Worm (Caenorhabditis elegans) whole organism, L3 larva: ENCODE data around the gene zmp-1.
A peak's percentile ranks its signal among the peaks of the same experiment; 100 is the strongest.

Source experiments
- R02D3.7 ChIP-seq: fragments of 150-350 bp; optimal IDR thresholded peaks from 2 replicates; lab custom pipeline; 2014; ENCODE audit warnings: missing biosample characterization, missing genetic modification characterization
- ZK546.5 ChIP-seq: sonication (generic microtip); optimal IDR thresholded peaks from 2 replicates; lab custom pipeline; 2017; ENCODE audit warnings: missing biosample characterization, missing genetic modification characterization
- aly-2 ChIP-seq: fragments of 150-350 bp; optimal IDR thresholded peaks from 2 replicates; lab custom pipeline; 2014; ENCODE audit warnings: missing biosample characterization, missing genetic modification characterization
- ama-1 ChIP-seq: fragments of 150-350 bp; optimal IDR thresholded peaks from 2 replicates; lab custom pipeline; 2018
- ceh-16 ChIP-seq: sonication (generic microtip); optimal IDR thresholded peaks from 2 replicates; lab custom pipeline; 2017; ENCODE audit warnings: missing biosample characterization, missing genetic modification characterization
- ceh-28 ChIP-seq: fragments of 150-350 bp; optimal IDR thresholded peaks from 2 replicates; lab custom pipeline; 2014; ENCODE audit warnings: missing biosample characterization, missing genetic modification reagents, missing genetic modification characterization
- ceh-82 ChIP-seq: fragments of 150-350 bp; optimal IDR thresholded peaks from 2 replicates; lab custom pipeline; 2014; ENCODE audit warnings: missing biosample characterization, missing genetic modification characterization
- ceh-9 ChIP-seq: sonication (generic microtip); optimal IDR thresholded peaks from 2 replicates; lab custom pipeline; 2018; ENCODE audit warnings: missing biosample characterization, missing genetic modification characterization
- daf-12 ChIP-seq: fragments of 150-350 bp; optimal IDR thresholded peaks from 2 replicates; lab custom pipeline; 2014; ENCODE audit warnings: missing biosample characterization, missing genetic modification reagents, missing genetic modification characterization
- egl-27 ChIP-seq: sonication (generic microtip); optimal IDR thresholded peaks from 4 replicates; lab custom pipeline; 2017; ENCODE audit warnings: missing biosample characterization, missing genetic modification reagents, missing genetic modification characterization
- egl-5 ChIP-seq: fragments of 150-350 bp; optimal IDR thresholded peaks from 2 replicates; lab custom pipeline; 2017; ENCODE audit warnings: missing biosample characterization, missing genetic modification reagents, missing genetic modification characterization, inconsistent platforms
- elt-1 ChIP-seq: fragments of 150-350 bp; optimal IDR thresholded peaks from 2 replicates; lab custom pipeline; 2014; ENCODE audit warnings: missing biosample characterization, missing genetic modification characterization
- elt-2 ChIP-seq: sonication (generic microtip); optimal IDR thresholded peaks from 2 replicates; lab custom pipeline; 2016; ENCODE audit warnings: missing genetic modification reagents, mild to moderate bottlenecking, missing genetic modification characterization, missing compliant biosample characterization
- elt-3 ChIP-seq, 3 experiments: fragments of 150-350 bp in 1 of 3; sonication (generic microtip) in 2 of 3; optimal IDR thresholded peaks; 2 replicates in 2 of 3; 4 replicates in 1 of 3; lab custom pipeline; 2014 to 2017; ENCODE audit warnings: missing biosample characterization in 3 of 3, missing genetic modification characterization in 3 of 3
- eor-1 ChIP-seq, 2 experiments: fragments of 150-350 bp; optimal IDR thresholded peaks; 2 replicates each; lab custom pipeline; 2014 to 2018; ENCODE audit warnings: missing biosample characterization in 2 of 2, missing genetic modification characterization in 2 of 2
- fkh-10 ChIP-seq: sonication (generic microtip); optimal IDR thresholded peaks from 2 replicates; lab custom pipeline; 2017; ENCODE audit warnings: missing biosample characterization, missing genetic modification reagents, missing genetic modification characterization
- fkh-2 ChIP-seq: fragments of 150-350 bp; optimal IDR thresholded peaks from 2 replicates; lab custom pipeline; 2014; ENCODE audit warnings: missing biosample characterization, missing genetic modification reagents, missing genetic modification characterization
- fos-1 ChIP-seq: fragments of 150-350 bp; optimal IDR thresholded peaks from 2 replicates; lab custom pipeline; 2014; ENCODE audit warnings: missing biosample characterization, missing genetic modification characterization
- hmg-11 ChIP-seq: sonication (generic microtip); optimal IDR thresholded peaks from 2 replicates; lab custom pipeline; 2016; ENCODE audit warnings: missing genetic modification characterization, missing compliant biosample characterization
- jun-1 ChIP-seq: fragments of 150-350 bp; optimal IDR thresholded peaks from 2 replicates; lab custom pipeline; 2014; ENCODE audit warnings: missing biosample characterization, missing genetic modification reagents, missing genetic modification characterization
- lin-15B ChIP-seq: fragments of 150-350 bp; optimal IDR thresholded peaks from 2 replicates; lab custom pipeline; 2014; ENCODE audit warnings: missing biosample characterization, missing genetic modification characterization
- lin-39 ChIP-seq: fragments of 150-350 bp; optimal IDR thresholded peaks from 2 replicates; lab custom pipeline; 2018; ENCODE audit warnings: missing biosample characterization, missing genetic modification reagents, missing genetic modification characterization
- lsy-12 ChIP-seq: sonication (generic microtip); optimal IDR thresholded peaks from 2 replicates; lab custom pipeline; 2016; ENCODE audit warnings: mild to moderate bottlenecking, missing genetic modification characterization, missing compliant biosample characterization
- mdl-1 ChIP-seq: fragments of 150-350 bp; optimal IDR thresholded peaks from 2 replicates; lab custom pipeline; 2014; ENCODE audit warnings: missing biosample characterization, missing genetic modification characterization
- mml-1 ChIP-seq: fragments of 150-350 bp; sonication (generic microtip); optimal IDR thresholded peaks from 3 replicates; lab custom pipeline; 2014; ENCODE audit warnings: missing biosample characterization, missing genetic modification characterization
- nfya-1 ChIP-seq: sonication (generic microtip); optimal IDR thresholded peaks from 2 replicates; lab custom pipeline; 2017; ENCODE audit warnings: missing genetic modification characterization, mild to moderate bottlenecking, missing compliant biosample characterization, antibody characterized with exemption, moderate library complexity; ENCODE audit not compliant: insufficient read depth
- nhr-11 ChIP-seq: fragments of 150-350 bp; optimal IDR thresholded peaks from 2 replicates; lab custom pipeline; 2014; ENCODE audit warnings: missing biosample characterization, missing genetic modification characterization
- nhr-12 ChIP-seq: fragments of 150-350 bp; optimal IDR thresholded peaks from 2 replicates; lab custom pipeline; 2014; ENCODE audit warnings: missing biosample characterization, missing genetic modification characterization
- nhr-23 ChIP-seq: fragments of 150-350 bp; optimal IDR thresholded peaks from 2 replicates; lab custom pipeline; 2014; ENCODE audit warnings: missing biosample characterization, missing genetic modification reagents, missing genetic modification characterization
- nhr-237 ChIP-seq: fragments of 150-350 bp; optimal IDR thresholded peaks from 2 replicates; lab custom pipeline; 2014; ENCODE audit warnings: missing biosample characterization, missing genetic modification characterization
- nhr-25 ChIP-seq: sonication (generic microtip); optimal IDR thresholded peaks from 2 replicates; lab custom pipeline; 2017; ENCODE audit warnings: missing biosample characterization, missing genetic modification characterization
- nhr-28 ChIP-seq: fragments of 150-350 bp; optimal IDR thresholded peaks from 2 replicates; lab custom pipeline; 2014; ENCODE audit warnings: missing biosample characterization, missing genetic modification characterization
- nhr-43 ChIP-seq: sonication (generic microtip); optimal IDR thresholded peaks from 2 replicates; lab custom pipeline; 2016; ENCODE audit warnings: mild to moderate bottlenecking, missing genetic modification characterization, missing compliant biosample characterization; ENCODE audit not compliant: poor library complexity, severe bottlenecking
- nhr-67 ChIP-seq: fragments of 150-350 bp; optimal IDR thresholded peaks from 2 replicates; lab custom pipeline; 2014; ENCODE audit warnings: missing biosample characterization, missing genetic modification characterization
- nhr-76 ChIP-seq: fragments of 150-350 bp; sonication (generic microtip); optimal IDR thresholded peaks from 5 replicates; lab custom pipeline; 2014; ENCODE audit warnings: missing biosample characterization, missing genetic modification characterization
- nhr-77 ChIP-seq: fragments of 150-350 bp; optimal IDR thresholded peaks from 2 replicates; lab custom pipeline; 2014; ENCODE audit warnings: missing biosample characterization, missing genetic modification characterization
- pha-4 ChIP-seq: fragments of 150-350 bp; optimal IDR thresholded peaks from 2 replicates; lab custom pipeline; 2014; ENCODE audit warnings: missing biosample characterization, missing genetic modification reagents, missing genetic modification characterization
- pqm-1 ChIP-seq: fragments of 150-350 bp; optimal IDR thresholded peaks from 2 replicates; lab custom pipeline; 2017; ENCODE audit warnings: missing biosample characterization, missing genetic modification characterization, inconsistent platforms
- sea-2 ChIP-seq: fragments of 150-350 bp; sonication (generic microtip); optimal IDR thresholded peaks from 4 replicates; lab custom pipeline; 2014; ENCODE audit warnings: missing biosample characterization, missing genetic modification reagents, missing genetic modification characterization
- skn-1 ChIP-seq: fragments of 150-350 bp; optimal IDR thresholded peaks from 2 replicates; lab custom pipeline; 2014; ENCODE audit warnings: missing biosample characterization, missing genetic modification characterization
- snpc-4 ChIP-seq: fragments of 150-350 bp; optimal IDR thresholded peaks from 2 replicates; lab custom pipeline; 2014; ENCODE audit warnings: missing biosample characterization, missing genetic modification characterization
- tbx-2 ChIP-seq: sonication (generic microtip); optimal IDR thresholded peaks from 2 replicates; lab custom pipeline; 2016; ENCODE audit warnings: mild to moderate bottlenecking, missing genetic modification characterization, missing compliant biosample characterization
- unc-39 ChIP-seq: sonication (generic microtip); optimal IDR thresholded peaks from 4 replicates; lab custom pipeline; 2017; ENCODE audit warnings: missing biosample characterization, missing genetic modification characterization
- unc-62 ChIP-seq: fragments of 150-350 bp; sonication (generic microtip); optimal IDR thresholded peaks from 4 replicates; lab custom pipeline; 2014; ENCODE audit warnings: missing biosample characterization, missing genetic modification reagents, missing genetic modification characterization
- zag-1 ChIP-seq: fragments of 150-350 bp; optimal IDR thresholded peaks from 2 replicates; lab custom pipeline; 2014; ENCODE audit warnings: missing biosample characterization, missing genetic modification characterization
- ztf-4 ChIP-seq: fragments of 150-350 bp; optimal IDR thresholded peaks from 2 replicates; lab custom pipeline; 2014; ENCODE audit warnings: missing biosample characterization, missing genetic modification characterization

The zmp-1 gene

DNA sequence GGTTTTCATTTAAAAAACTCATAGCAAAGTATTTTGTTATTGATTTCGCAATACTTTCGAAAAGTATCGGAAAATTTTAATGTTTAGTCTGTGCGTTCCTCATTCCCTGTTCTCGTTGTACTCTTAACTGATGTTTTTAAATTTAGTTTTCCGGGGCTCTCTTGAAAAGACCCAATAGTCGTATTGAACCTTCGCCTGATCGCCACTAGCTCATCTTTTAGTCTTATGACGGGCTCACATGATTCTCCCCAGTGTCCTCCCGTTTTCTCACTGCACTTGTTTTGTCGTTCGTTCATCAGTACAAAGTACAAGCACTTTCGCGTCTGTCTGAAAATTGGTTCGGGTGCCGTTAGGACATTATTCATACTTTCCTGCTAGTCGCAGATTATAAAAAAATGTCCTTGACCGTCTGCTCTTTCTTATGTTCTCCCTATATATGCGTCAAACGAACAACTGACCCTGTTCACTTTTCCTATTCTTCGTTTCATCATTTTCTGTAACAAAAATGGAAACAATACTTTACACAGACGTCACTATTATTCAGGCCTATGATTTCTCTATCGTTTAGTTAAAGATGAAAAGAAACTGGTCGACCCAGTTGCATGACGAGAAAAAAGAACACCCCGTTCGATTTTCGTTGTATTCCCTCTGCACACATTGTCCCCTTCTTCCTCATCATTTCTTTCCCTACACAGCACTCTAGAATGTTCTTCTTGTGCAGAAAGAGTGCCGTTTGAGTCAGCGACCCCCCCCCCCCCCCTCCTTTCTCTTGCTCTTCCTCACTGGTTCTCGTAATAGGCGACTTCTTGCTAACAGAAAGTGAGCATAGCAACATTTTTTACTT is 6.9 kb upstream of the zmp-1 start, which contains the start of gene ubq-1 (continued):
- TF ChIP-seq elt-2 (tag; lab: Kevin White, UChicago) (peak; percentile 15), daf-12 (no peak), nhr-43 (tag; lab: Kevin White, UChicago) (no peak), ceh-16 (no peak)

DNA sequence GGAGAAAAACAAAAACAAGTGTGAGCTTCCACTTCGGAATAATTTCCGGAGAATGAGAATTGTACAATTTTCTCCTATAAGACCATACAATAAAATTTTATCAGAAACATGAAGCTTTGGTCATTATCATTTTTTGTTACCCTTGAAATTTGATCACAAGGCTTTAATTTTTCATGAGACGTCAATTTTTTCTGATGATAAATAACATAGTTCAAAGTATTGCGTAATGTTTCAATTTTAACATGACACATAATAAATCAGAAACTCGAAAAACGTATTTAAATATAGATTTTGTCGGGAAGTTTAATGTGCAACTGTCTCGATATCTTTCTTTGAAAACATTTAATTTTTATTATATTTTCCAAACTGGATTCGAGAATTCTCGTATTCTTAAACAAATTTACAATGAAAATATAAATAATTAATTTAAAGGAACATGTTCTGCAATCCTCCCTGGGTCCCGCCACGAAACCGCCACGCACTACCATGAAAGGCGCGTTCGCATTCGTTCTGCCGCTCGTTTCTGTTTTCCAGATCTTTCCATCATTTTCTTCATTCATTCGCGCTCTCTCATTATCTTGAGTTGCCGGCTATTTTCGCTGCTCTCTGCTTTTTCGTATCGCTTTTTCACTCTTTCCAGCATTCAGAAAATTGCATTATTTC is 6.2 kb upstream of the zmp-1 start:
- TF ChIP-seq lsy-12 (tag; lab: Kevin White, UChicago) (no peak), nhr-237 (tag; lab: Kevin White, UChicago) (no peak), nhr-12 (no peak), elt-2 (tag; lab: Kevin White, UChicago) (peak; percentile 69), pha-4 (tag; lab: Kevin White, UChicago) (peak; percentile 57), lin-39 (tag; lab: Kevin White, UChicago) (peak; percentile 13), pqm-1 (tag; lab: Kevin White, UChicago) (peak; percentile 61)

DNA sequence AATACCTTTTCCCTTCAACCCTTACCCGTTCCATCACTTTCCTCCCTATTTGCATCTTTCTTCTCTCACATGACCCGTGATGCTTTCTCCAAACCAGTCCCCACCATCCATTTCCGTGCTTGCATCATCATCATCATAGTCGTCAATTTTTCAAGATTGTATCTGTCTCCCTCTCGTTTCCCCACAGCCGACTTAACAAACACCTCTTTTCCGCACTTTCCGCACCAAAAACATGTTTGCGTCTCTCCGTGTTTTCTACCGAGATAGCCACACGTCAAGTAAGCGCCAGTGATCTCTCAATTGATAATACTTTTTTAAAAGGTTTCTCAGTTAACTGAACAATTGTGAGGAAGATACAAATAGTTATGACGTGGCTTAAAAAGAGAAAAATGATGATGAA is 5.3 kb upstream of the zmp-1 start:
- no peak for TF ChIP-seq ZK546.5 (tag; lab: Kevin White, UChicago)
- no peak for TF ChIP-seq nhr-11 (tag; lab: Kevin White, UChicago)
- no peak for TF ChIP-seq nhr-67 (tag; lab: Kevin White, UChicago)
- TF ChIP-seq snpc-4 (tag; lab: Kevin White, UChicago) = peak; percentile 40
- TF ChIP-seq unc-62 = peak; percentile 93
- TF ChIP-seq R02D3.7 = no peak
- TF ChIP-seq lin-15B (tag; lab: Kevin White, UChicago) = no peak
- peak; percentile 62 for TF ChIP-seq skn-1
- no peak for TF ChIP-seq fkh-2 (tag; lab: Kevin White, UChicago)
- TF ChIP-seq egl-27 (tag; lab: Kevin White, UChicago) = peak; percentile 73
- no peak for TF ChIP-seq daf-12
- no peak for TF ChIP-seq aly-2 (tag; lab: Kevin White, UChicago)
- peak; percentile 95 for TF ChIP-seq nhr-25 (tag; lab: Kevin White, UChicago)
- peak; percentile 72 for TF ChIP-seq ceh-28
- TF ChIP-seq eor-1 (tag; optimal IDR thresholded peaks at IDR 0.05; lab: Kevin White, UChicago) = peak in 1 of 2 experiments; percentile 54
- TF ChIP-seq ceh-82 (tag; lab: Kevin White, UChicago) = no peak
- TF ChIP-seq pha-4 (tag; lab: Kevin White, UChicago) = peak; percentile 52
- no peak for TF ChIP-seq unc-39 (tag; lab: Kevin White, UChicago)
- no peak for TF ChIP-seq sea-2 (GFP tag; lab: Kevin White, UChicago)
- peak; percentile 95 for TF ChIP-seq nhr-23
- peak; percentile 15 for TF ChIP-seq ama-1
- TF ChIP-seq ceh-16 = peak; percentile 32
- no peak for TF ChIP-seq mml-1 (tag; lab: Kevin White, UChicago)
- peak; percentile 97 for TF ChIP-seq elt-1 (tag; lab: Kevin White, UChicago)
- TF ChIP-seq nfya-1 (tag; lab: Kevin White, UChicago) = peak; percentile 83
- TF ChIP-seq jun-1 (tag; lab: Kevin White, UChicago) = peak; percentile 21
- no peak for TF ChIP-seq lsy-12 (tag; lab: Kevin White, UChicago)
- peak; percentile 23 for TF ChIP-seq mdl-1 (tag; lab: Kevin White, UChicago)
- TF ChIP-seq ceh-9 (tag; lab: Kevin White, UChicago) = no peak
- peak; percentile 38 for TF ChIP-seq egl-5
- TF ChIP-seq nhr-12 = no peak
- no peak for TF ChIP-seq nhr-77 (tag; lab: Kevin White, UChicago)
- peak in 1 of 3 experiments; percentile 52 for TF ChIP-seq elt-3 (tag; optimal IDR thresholded peaks at IDR 0.05; lab: Kevin White, UChicago)
- TF ChIP-seq lin-39 (tag; lab: Kevin White, UChicago) = peak; percentile 96
- no peak for TF ChIP-seq fkh-10 (GFP tag; lab: Kevin White, UChicago)
- TF ChIP-seq nhr-43 (tag; lab: Kevin White, UChicago) = peak; percentile 78
- peak; percentile 14 for TF ChIP-seq ztf-4 (tag; lab: Kevin White, UChicago)
- peak; percentile 38 for TF ChIP-seq tbx-2 (tag; lab: Kevin White, UChicago)
- peak; percentile 50 for TF ChIP-seq elt-2 (tag; lab: Kevin White, UChicago)
- no peak for TF ChIP-seq nhr-76 (tag; lab: Kevin White, UChicago)
- TF ChIP-seq zag-1 = no peak
- TF ChIP-seq fos-1 (tag; lab: Kevin White, UChicago) = peak; percentile 55
- TF ChIP-seq hmg-11 = peak; percentile 6
- no peak for TF ChIP-seq nhr-28 (tag; lab: Kevin White, UChicago)
- no peak for TF ChIP-seq nhr-237 (tag; lab: Kevin White, UChicago)
- no peak for TF ChIP-seq pqm-1 (tag; lab: Kevin White, UChicago)
